Fruit fly (Drosophila melanogaster) whole organism, pupa: Measurements from ENCODE around the gene eIF3h.

Experiments
- CG15710 ChIP-seq: fragments of 200-800 bp; sonication (Bioruptor generic); optimal IDR thresholded peaks from 2 replicates; lab custom pipeline; 2018; ENCODE audit warnings: missing biosample characterization, mild to moderate bottlenecking, missing genetic modification characterization, moderate library complexity
- CG4496 ChIP-seq: fragments of 200-800 bp; sonication (Bioruptor generic); IDR thresholded peaks from 3 replicates; pipeline ENCODE4 v1.3.6; 2022; ENCODE audit warnings: missing biosample characterization, missing genetic modification characterization
- CG8159 ChIP-seq: fragments of 200-800 bp; sonication (Bioruptor generic); optimal IDR thresholded peaks from 3 replicates; lab custom pipeline; 2018; ENCODE audit warnings: missing biosample characterization, mild to moderate bottlenecking, missing genetic modification characterization, moderate library complexity
- CG9948 ChIP-seq: fragments of 200-800 bp; sonication (Bioruptor generic); optimal IDR thresholded peaks from 2 replicates; lab custom pipeline; 2018; ENCODE audit warnings: missing biosample characterization, mild to moderate bottlenecking, missing genetic modification characterization, moderate library complexity
- D1 ChIP-seq: fragments of 200-800 bp; sonication (Bioruptor generic); optimal IDR thresholded peaks from 2 replicates; lab custom pipeline; 2018; ENCODE audit warnings: missing biosample characterization, mild to moderate bottlenecking, missing genetic modification characterization, moderate library complexity
- Snoo ChIP-seq: fragments of 200-800 bp; sonication (Bioruptor generic); optimal IDR thresholded peaks from 3 replicates; lab custom pipeline; 2017; ENCODE audit warnings: missing biosample characterization, mild to moderate bottlenecking, missing genetic modification characterization, inconsistent platforms
- gl ChIP-seq: fragments of 200-800 bp; sonication (Bioruptor generic); optimal IDR thresholded peaks from 2 replicates; lab custom pipeline; 2018; ENCODE audit warnings: missing biosample characterization, mild to moderate bottlenecking, missing genetic modification characterization

DNA sequence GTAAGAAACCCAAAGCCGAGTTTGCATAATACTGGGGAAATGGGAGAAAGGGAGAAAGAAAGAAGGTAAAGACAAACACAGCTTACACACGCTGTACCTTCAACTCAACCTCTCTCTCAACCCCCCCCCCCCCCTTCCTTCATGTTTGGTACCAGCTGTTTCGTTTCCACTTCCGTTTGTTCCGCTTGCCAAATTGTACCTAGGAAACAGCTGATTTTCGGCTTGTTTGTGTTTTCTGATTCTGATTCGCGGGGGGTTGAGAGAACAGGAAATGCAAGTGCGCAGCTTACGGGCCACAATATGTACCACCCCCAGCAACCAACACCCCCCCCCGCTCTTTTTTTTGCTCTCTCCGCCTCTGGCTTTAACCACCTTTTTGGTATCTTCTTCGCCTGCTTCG, 11.0 kb upstream of the eIF3h start:
- no peak for TF ChIP-seq CG4496 (GFP tag; lab: Robert Waterston, UW)
- TF ChIP-seq D1 (tag; lab: Kevin White, UChicago): no peak
- TF ChIP-seq CG15710 (tag; lab: Kevin White, UChicago): no peak
- TF ChIP-seq CG9948 (tag; lab: Kevin White, UChicago): no peak
- no peak for TF ChIP-seq gl (tag; lab: Kevin White, UChicago)
- no peak for TF ChIP-seq Snoo (tag; lab: Kevin White, UChicago)
- TF ChIP-seq CG8159: no peak
